Worm (Caenorhabditis elegans) whole organism, L3 larva: ENCODE measurements around the gene grk-1.

Source experiments
- R02D3.7 ChIP-seq: fragments of 150-350 bp; optimal IDR thresholded peaks from 2 replicates; lab custom pipeline; 2014; ENCODE audit warnings: missing biosample characterization, missing genetic modification characterization
- aly-2 ChIP-seq: fragments of 150-350 bp; optimal IDR thresholded peaks from 2 replicates; lab custom pipeline; 2014; ENCODE audit warnings: missing biosample characterization, missing genetic modification characterization
- ceh-16 ChIP-seq: sonication (generic microtip); optimal IDR thresholded peaks from 2 replicates; lab custom pipeline; 2017; ENCODE audit warnings: missing biosample characterization, missing genetic modification characterization
- ceh-28 ChIP-seq: fragments of 150-350 bp; optimal IDR thresholded peaks from 2 replicates; lab custom pipeline; 2014; ENCODE audit warnings: missing biosample characterization, missing genetic modification reagents, missing genetic modification characterization
- ceh-82 ChIP-seq: fragments of 150-350 bp; optimal IDR thresholded peaks from 2 replicates; lab custom pipeline; 2014; ENCODE audit warnings: missing biosample characterization, missing genetic modification characterization
- ceh-9 ChIP-seq: sonication (generic microtip); optimal IDR thresholded peaks from 2 replicates; lab custom pipeline; 2018; ENCODE audit warnings: missing biosample characterization, missing genetic modification characterization
- daf-12 ChIP-seq: fragments of 150-350 bp; optimal IDR thresholded peaks from 2 replicates; lab custom pipeline; 2014; ENCODE audit warnings: missing biosample characterization, missing genetic modification reagents, missing genetic modification characterization
- egl-27 ChIP-seq: sonication (generic microtip); optimal IDR thresholded peaks from 4 replicates; lab custom pipeline; 2017; ENCODE audit warnings: missing biosample characterization, missing genetic modification reagents, missing genetic modification characterization
- egl-5 ChIP-seq: fragments of 150-350 bp; optimal IDR thresholded peaks from 2 replicates; lab custom pipeline; 2017; ENCODE audit warnings: missing biosample characterization, missing genetic modification reagents, missing genetic modification characterization, inconsistent platforms
- elt-2 ChIP-seq: sonication (generic microtip); optimal IDR thresholded peaks from 2 replicates; lab custom pipeline; 2016; ENCODE audit warnings: missing genetic modification reagents, mild to moderate bottlenecking, missing genetic modification characterization, missing compliant biosample characterization
- eor-1 ChIP-seq, 2 experiments: fragments of 150-350 bp; optimal IDR thresholded peaks; 2 replicates each; lab custom pipeline; 2014 to 2018; ENCODE audit warnings: missing biosample characterization in 2 of 2, missing genetic modification characterization in 2 of 2
- fkh-10 ChIP-seq: sonication (generic microtip); optimal IDR thresholded peaks from 2 replicates; lab custom pipeline; 2017; ENCODE audit warnings: missing biosample characterization, missing genetic modification reagents, missing genetic modification characterization
- fkh-2 ChIP-seq: fragments of 150-350 bp; optimal IDR thresholded peaks from 2 replicates; lab custom pipeline; 2014; ENCODE audit warnings: missing biosample characterization, missing genetic modification reagents, missing genetic modification characterization
- fos-1 ChIP-seq: fragments of 150-350 bp; optimal IDR thresholded peaks from 2 replicates; lab custom pipeline; 2014; ENCODE audit warnings: missing biosample characterization, missing genetic modification characterization
- hmg-11 ChIP-seq: sonication (generic microtip); optimal IDR thresholded peaks from 2 replicates; lab custom pipeline; 2016; ENCODE audit warnings: missing genetic modification characterization, missing compliant biosample characterization
- lin-15B ChIP-seq: fragments of 150-350 bp; optimal IDR thresholded peaks from 2 replicates; lab custom pipeline; 2014; ENCODE audit warnings: missing biosample characterization, missing genetic modification characterization
- lsy-12 ChIP-seq: sonication (generic microtip); optimal IDR thresholded peaks from 2 replicates; lab custom pipeline; 2016; ENCODE audit warnings: mild to moderate bottlenecking, missing genetic modification characterization, missing compliant biosample characterization
- mdl-1 ChIP-seq: fragments of 150-350 bp; optimal IDR thresholded peaks from 2 replicates; lab custom pipeline; 2014; ENCODE audit warnings: missing biosample characterization, missing genetic modification characterization
- nfya-1 ChIP-seq: sonication (generic microtip); optimal IDR thresholded peaks from 2 replicates; lab custom pipeline; 2017; ENCODE audit warnings: missing genetic modification characterization, mild to moderate bottlenecking, missing compliant biosample characterization, antibody characterized with exemption, moderate library complexity; ENCODE audit not compliant: insufficient read depth
- nhr-11 ChIP-seq: fragments of 150-350 bp; optimal IDR thresholded peaks from 2 replicates; lab custom pipeline; 2014; ENCODE audit warnings: missing biosample characterization, missing genetic modification characterization
- nhr-12 ChIP-seq: fragments of 150-350 bp; optimal IDR thresholded peaks from 2 replicates; lab custom pipeline; 2014; ENCODE audit warnings: missing biosample characterization, missing genetic modification characterization
- nhr-23 ChIP-seq: fragments of 150-350 bp; optimal IDR thresholded peaks from 2 replicates; lab custom pipeline; 2014; ENCODE audit warnings: missing biosample characterization, missing genetic modification reagents, missing genetic modification characterization
- nhr-237 ChIP-seq: fragments of 150-350 bp; optimal IDR thresholded peaks from 2 replicates; lab custom pipeline; 2014; ENCODE audit warnings: missing biosample characterization, missing genetic modification characterization
- nhr-43 ChIP-seq: sonication (generic microtip); optimal IDR thresholded peaks from 2 replicates; lab custom pipeline; 2016; ENCODE audit warnings: mild to moderate bottlenecking, missing genetic modification characterization, missing compliant biosample characterization; ENCODE audit not compliant: poor library complexity, severe bottlenecking
- nhr-67 ChIP-seq: fragments of 150-350 bp; optimal IDR thresholded peaks from 2 replicates; lab custom pipeline; 2014; ENCODE audit warnings: missing biosample characterization, missing genetic modification characterization
- nhr-76 ChIP-seq: fragments of 150-350 bp; sonication (generic microtip); optimal IDR thresholded peaks from 5 replicates; lab custom pipeline; 2014; ENCODE audit warnings: missing biosample characterization, missing genetic modification characterization
- nhr-77 ChIP-seq: fragments of 150-350 bp; optimal IDR thresholded peaks from 2 replicates; lab custom pipeline; 2014; ENCODE audit warnings: missing biosample characterization, missing genetic modification characterization
- pqm-1 ChIP-seq: fragments of 150-350 bp; optimal IDR thresholded peaks from 2 replicates; lab custom pipeline; 2017; ENCODE audit warnings: missing biosample characterization, missing genetic modification characterization, inconsistent platforms
- snpc-4 ChIP-seq: fragments of 150-350 bp; optimal IDR thresholded peaks from 2 replicates; lab custom pipeline; 2014; ENCODE audit warnings: missing biosample characterization, missing genetic modification characterization
- tbx-2 ChIP-seq: sonication (generic microtip); optimal IDR thresholded peaks from 2 replicates; lab custom pipeline; 2016; ENCODE audit warnings: mild to moderate bottlenecking, missing genetic modification characterization, missing compliant biosample characterization
- unc-39 ChIP-seq: sonication (generic microtip); optimal IDR thresholded peaks from 4 replicates; lab custom pipeline; 2017; ENCODE audit warnings: missing biosample characterization, missing genetic modification characterization
- ztf-11 ChIP-seq: fragments of 150-350 bp; optimal IDR thresholded peaks from 2 replicates; lab custom pipeline; 2014; ENCODE audit warnings: missing biosample characterization, missing genetic modification characterization
- ztf-4 ChIP-seq: fragments of 150-350 bp; optimal IDR thresholded peaks from 2 replicates; lab custom pipeline; 2014; ENCODE audit warnings: missing biosample characterization, missing genetic modification characterization

Gene grk-1

ce11 chrX:9958561-9958960, 40.4 kb downstream of the grk-1 start, which contains the start of gene ZC506.1 (continued):
- TF ChIP-seq ztf-4, result peak; percentile 74
- peak; percentile 63 for TF ChIP-seq fkh-2 (tag; lab: Kevin White, UChicago)
- peak; percentile 92 for TF ChIP-seq lin-15B (tag; lab: Kevin White, UChicago)
- peak; percentile 82 for TF ChIP-seq fkh-10
- TF ChIP-seq ztf-11, result no peak
- TF ChIP-seq mdl-1 (tag; lab: Kevin White, UChicago), result peak; percentile 75
- peak; percentile 93 for TF ChIP-seq nfya-1 (tag; lab: Kevin White, UChicago)
- TF ChIP-seq nhr-12 (tag; lab: Kevin White, UChicago), result no peak
- TF ChIP-seq ceh-16, result no peak
- peak; percentile 94 for TF ChIP-seq ceh-28 (tag; lab: Kevin White, UChicago)

ce11 chrX:9957449-9957848, 41.6 kb downstream of the grk-1 start:
- TF ChIP-seq ceh-82 (tag; lab: Kevin White, UChicago) (no peak), fos-1 (tag; lab: Kevin White, UChicago) (no peak), aly-2 (tag; lab: Kevin White, UChicago) (no peak), daf-12 (tag; lab: Kevin White, UChicago) (no peak), hmg-11 (tag; lab: Kevin White, UChicago) (no peak), R02D3.7 (tag; lab: Kevin White, UChicago) (no peak)

- no peak for TF ChIP-seq tbx-2 (tag; lab: Kevin White, UChicago)
- TF ChIP-seq snpc-4 (tag; lab: Kevin White, UChicago), result no peak
- TF ChIP-seq fkh-2 (tag; lab: Kevin White, UChicago), result no peak
- TF ChIP-seq hmg-11 (tag; lab: Kevin White, UChicago), result no peak
- no peak for TF ChIP-seq lin-15B (tag; lab: Kevin White, UChicago)
- TF ChIP-seq nhr-67 (tag; lab: Kevin White, UChicago), result no peak
- no peak for TF ChIP-seq lsy-12 (tag; lab: Kevin White, UChicago)
- no peak for TF ChIP-seq nhr-77 (tag; lab: Kevin White, UChicago)
- TF ChIP-seq ceh-82 (tag; lab: Kevin White, UChicago), result no peak
Observed at ce11 chrX:9956052-9956451, 43.0 kb downstream of the grk-1 start.

- TF ChIP-seq ceh-9 (no peak), egl-5 (tag; lab: Kevin White, UChicago) (peak; percentile 50)
Observed at ce11 chrX:9954483-9955041, 44.4 kb downstream of the grk-1 start, which contains the start of gene cysl-1. Gene cysl-1, minus strand, starts transcription at chrX:9954533.

- TF ChIP-seq egl-27 (tag; lab: Kevin White, UChicago) (no peak), nhr-237 (tag; lab: Kevin White, UChicago) (no peak), egl-5 (tag; lab: Kevin White, UChicago) (no peak), R02D3.7 (tag; lab: Kevin White, UChicago) (no peak), eor-1 (tag; optimal IDR thresholded peaks at IDR 0.05; lab: Kevin White, UChicago) (no peak), lsy-12 (tag; lab: Kevin White, UChicago) (no peak), elt-2 (tag; lab: Kevin White, UChicago) (no peak), unc-39 (tag; lab: Kevin White, UChicago) (no peak), nhr-43 (tag; lab: Kevin White, UChicago) (no peak), fkh-2 (tag; lab: Kevin White, UChicago) (no peak), nhr-11 (no peak), pqm-1 (tag; lab: Kevin White, UChicago) (no peak)
Observed at ce11 chrX:9948963-9949362, 50.0 kb downstream of the grk-1 start, which contains the start of gene nas-37. Gene nas-37, minus strand, starts transcription at chrX:9949063.

- TF ChIP-seq nhr-76 (tag; lab: Kevin White, UChicago) (no peak), nhr-67 (tag; lab: Kevin White, UChicago) (no peak), nhr-23 (no peak)
Observed at ce11 chrX:9948528-9948927, 50.5 kb downstream of the grk-1 start.
